Fruit fly (Drosophila melanogaster): ENCODE measurements around the gene Taf10.

The Taf10 gene

DNA sequence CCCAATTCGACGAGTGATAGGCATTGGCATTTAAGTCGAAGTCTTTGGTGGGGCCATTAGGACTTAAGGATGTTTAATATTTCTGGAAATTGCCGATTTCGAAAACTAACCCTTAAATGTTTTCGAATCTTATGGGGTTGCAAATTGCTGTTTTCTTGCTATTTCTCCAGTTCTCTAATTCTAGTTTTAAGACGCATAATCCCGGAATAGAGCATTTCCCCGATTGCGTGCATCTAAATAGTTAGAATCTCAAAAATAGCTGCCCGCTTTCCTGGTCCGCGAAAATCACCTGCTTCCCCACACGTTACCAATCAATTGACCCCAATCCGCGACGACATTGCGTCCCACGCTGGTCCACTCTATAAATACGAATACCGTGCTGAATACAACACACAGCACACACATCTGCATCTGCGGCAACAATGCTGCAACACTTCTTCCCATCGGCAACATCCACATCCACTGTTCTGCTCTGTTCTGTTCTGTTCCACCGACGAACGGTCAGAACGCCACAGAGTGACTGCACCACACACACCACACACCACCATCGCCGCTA lies 15.7 kb upstream of the Taf10 start, which contains the start of gene Bacc (continued):
- TF ChIP-seq CG11902 (GFP tag; optimal IDR thresholded peaks at IDR 0.05) (peak; percentile 96), fd85E (GFP tag; optimal IDR thresholded peaks at IDR 0.05) (peak; percentile 96), OdsH (GFP tag; optimal IDR thresholded peaks at IDR 0.05) (peak; percentile 98), net (GFP tag; optimal IDR thresholded peaks at IDR 0.05) (peak; percentile 98), CG6808 (GFP tag; optimal IDR thresholded peaks at IDR 0.05) (peak; percentile 99), spab (GFP tag; optimal IDR thresholded peaks at IDR 0.05) (peak; percentile 99), Hr4 (GFP tag; optimal IDR thresholded peaks at IDR 0.05) (peak; percentile 98), Eip75B (GFP tag; optimal IDR thresholded peaks at IDR 0.05) (peak; percentile 99), Eip78C (GFP tag) (peak; percentile 99), CG6163 (GFP tag; IDR thresholded peaks at IDR 0.05) (no peak), Hr38 (GFP tag; optimal IDR thresholded peaks at IDR 0.05) (peak; percentile 56), dsx (GFP tag; optimal IDR thresholded peaks at IDR 0.05; ENCODE audit: poor library complexity, severe bottlenecking) (peak; percentile 91), cyc (GFP tag; optimal IDR thresholded peaks at IDR 0.05) (peak; percentile 98), CG32006 (GFP tag; optimal IDR thresholded peaks at IDR 0.05) (peak; percentile 99), CG7368 (GFP tag; optimal IDR thresholded peaks at IDR 0.05) (peak; percentile 96), svp (GFP tag) (peak; percentile 99), Blimp-1 (GFP tag; optimal IDR thresholded peaks at IDR 0.05) (peak; percentile 93), Eip93F (GFP tag; optimal IDR thresholded peaks at IDR 0.05) (peak; percentile 93), Sox15 (GFP tag; optimal IDR thresholded peaks at IDR 0.05) (peak; percentile 96), esn (GFP tag; optimal IDR thresholded peaks at IDR 0.05) (peak; percentile 99), Hr39 (GFP tag; optimal IDR thresholded peaks at IDR 0.05) (peak; percentile 98), ss (GFP tag; optimal IDR thresholded peaks at IDR 0.05) (peak; percentile 97 to 99), CG4318 (GFP tag; optimal IDR thresholded peaks at IDR 0.05) (peak; percentile 98), fkh (GFP tag; optimal IDR thresholded peaks at IDR 0.05) (peak; percentile 14), Ets96B (tag; optimal IDR thresholded peaks at IDR 0.05) (peak; percentile 97), dac (GFP tag; optimal IDR thresholded peaks at IDR 0.05) (peak; percentile 97), acj6 (GFP tag; optimal IDR thresholded peaks at IDR 0.05) (peak; percentile 99), vri (GFP tag; optimal IDR thresholded peaks at IDR 0.05) (peak; percentile 93), CG6276 (GFP tag; optimal IDR thresholded peaks at IDR 0.05) (peak; percentile 99), CG1621 (tag; optimal IDR thresholded peaks at IDR 0.05) (peak; percentile 93), CG15336 (GFP tag; IDR thresholded peaks at IDR 0.05) (no peak), CG6854 (GFP tag; optimal IDR thresholded peaks at IDR 0.05) (peak; percentile 95), pdm3 (GFP tag; optimal IDR thresholded peaks at IDR 0.05) (peak; percentile 98), Gug (GFP tag; IDR thresholded peaks at IDR 0.05) (no peak), topi (GFP tag; optimal IDR thresholded peaks at IDR 0.05) (peak; percentile 97), eg (GFP tag; IDR thresholded peaks at IDR 0.05) (no peak), CG3919 (GFP tag; optimal IDR thresholded peaks at IDR 0.05) (peak; percentile 98), CG3032 (tag; optimal IDR thresholded peaks at IDR 0.05) (peak; percentile 98)

DNA sequence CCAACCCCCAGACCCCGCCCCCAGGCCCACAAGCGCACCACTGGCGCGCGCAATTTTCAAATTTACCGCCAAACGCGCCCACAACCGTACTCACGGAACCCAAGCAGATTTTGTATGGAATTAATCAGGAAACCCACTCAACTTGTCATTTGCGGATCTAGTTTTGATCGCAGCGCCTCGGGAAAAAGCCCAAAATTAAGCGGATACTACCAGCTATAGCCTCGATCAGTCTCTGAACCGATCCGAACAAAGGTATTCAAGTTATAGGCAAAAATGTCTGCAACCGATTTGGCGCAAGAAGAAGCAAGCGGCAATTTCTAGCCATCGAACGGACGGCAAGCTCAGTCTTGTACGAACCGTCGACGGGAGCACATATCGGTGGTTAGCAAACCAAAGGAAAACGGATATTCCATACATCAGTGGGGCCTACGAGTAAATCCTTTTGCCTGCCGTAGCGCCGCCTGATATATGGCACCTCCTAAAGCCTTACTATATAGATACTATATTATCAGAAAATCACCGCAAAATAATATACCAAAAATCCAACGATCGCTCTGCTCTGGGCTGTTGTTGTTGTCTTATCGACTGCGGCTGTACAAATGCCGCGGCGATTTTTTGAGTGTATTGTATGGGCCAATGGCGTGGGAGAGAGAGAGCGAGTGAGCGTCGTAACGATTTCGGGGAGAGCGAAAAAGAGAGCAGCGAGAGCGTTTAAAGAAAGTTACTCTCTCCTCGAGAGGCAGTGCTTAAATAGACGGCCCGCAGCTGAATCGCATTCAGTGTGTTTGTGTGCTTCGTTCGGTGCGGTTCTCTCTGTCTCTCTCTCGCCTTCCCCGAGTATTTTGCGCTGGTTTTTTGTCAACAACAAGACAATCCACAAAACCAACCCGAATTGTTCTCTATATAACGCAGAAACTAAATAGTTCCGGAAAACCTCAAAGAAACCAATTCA lies 15.0 kb upstream of the Taf10 start, which contains the start of gene Pgk:
Pgk (minus strand) TSS at position 609 of the 952 bp plus-strand sequence.
- TF ChIP-seq CG10631 (GFP tag; optimal IDR thresholded peaks at IDR 0.05) (peak; percentile 38), pdm3 (GFP tag; optimal IDR thresholded peaks at IDR 0.05) (peak; percentile 48), lz (GFP tag; optimal IDR thresholded peaks at IDR 0.05) (peak; percentile 38), svp (GFP tag) (peak; percentile 92), Ets21C (GFP tag; optimal IDR thresholded peaks at IDR 0.05) (peak; percentile 59), CG6808 (GFP tag; optimal IDR thresholded peaks at IDR 0.05) (peak; percentile 50), fd85E (GFP tag; optimal IDR thresholded peaks at IDR 0.05) (peak; percentile 66), Sox102F (GFP tag; optimal IDR thresholded peaks at IDR 0.05) (peak; percentile 80), Sox14 (GFP tag; optimal IDR thresholded peaks at IDR 0.05) (peak; percentile 71), Hr4 (GFP tag; optimal IDR thresholded peaks at IDR 0.05) (peak; percentile 55), Met (GFP tag; optimal IDR thresholded peaks at IDR 0.05) (peak; percentile 72), fkh (GFP tag; optimal IDR thresholded peaks at IDR 0.05) (peak; percentile 58), CG11294 (GFP tag; IDR thresholded peaks at IDR 0.05) (no peak), Smox (GFP tag; optimal IDR thresholded peaks at IDR 0.05) (peak; percentile 72), CG34406 (GFP tag; optimal IDR thresholded peaks at IDR 0.05) (peak; percentile 29), OdsH (GFP tag; optimal IDR thresholded peaks at IDR 0.05) (no peak), CG11902 (GFP tag; optimal IDR thresholded peaks at IDR 0.05) (no peak), Eip78C (GFP tag) (peak; percentile 91), vri (GFP tag; optimal IDR thresholded peaks at IDR 0.05) (peak; percentile 85), CG32006 (GFP tag; optimal IDR thresholded peaks at IDR 0.05) (peak; percentile 48), CG8632 (GFP tag; optimal IDR thresholded peaks at IDR 0.05) (peak; percentile 47), acj6 (GFP tag; optimal IDR thresholded peaks at IDR 0.05) (peak; percentile 37)
